Fruit fly (Drosophila melanogaster) whole organism, embryonic: ENCODE data around the gene CG42393.

Experiments
- Bdp1 ChIP-seq: fragments of 200-800 bp; sonication (Bioruptor generic); optimal IDR thresholded peaks from 3 replicates; lab custom pipeline; 2016; ENCODE audit warnings: missing biosample characterization, missing genetic modification characterization
- C15 ChIP-seq: fragments of 200-800 bp; sonication (Bioruptor generic); IDR thresholded peaks from 3 replicates; pipeline ENCODE4 v1.3.6; 2022; ENCODE audit warnings: missing biosample characterization, missing genetic modification characterization
- CG1024 ChIP-seq: fragments of 200-800 bp; sonication (Bioruptor generic); IDR thresholded peaks from 2 replicates; pipeline ENCODE4 v1.3.6; 2022; ENCODE audit warnings: missing biosample characterization, missing genetic modification characterization
- CG10267 ChIP-seq: fragments of 200-800 bp; sonication (Bioruptor generic); optimal IDR thresholded peaks from 2 replicates; lab custom pipeline; 2018; ENCODE audit warnings: missing biosample characterization, mild to moderate bottlenecking, missing genetic modification characterization, moderate library complexity
- CG10543 ChIP-seq: fragments of 200-800 bp; sonication (Bioruptor generic); optimal IDR thresholded peaks from 3 replicates; lab custom pipeline; 2017; ENCODE audit warnings: missing biosample characterization, mild to moderate bottlenecking, missing genetic modification characterization, moderate library complexity
- CG11085 ChIP-seq: fragments of 200-800 bp; sonication (Bioruptor generic); IDR thresholded peaks from 2 replicates; pipeline ENCODE4 v1.3.6; 2022; ENCODE audit warnings: missing biosample characterization, missing genetic modification characterization
- CG11247 ChIP-seq: fragments of 200-800 bp; sonication (Bioruptor generic); IDR thresholded peaks from 2 replicates; pipeline ENCODE4 v1.3.6; 2022; ENCODE audit warnings: missing biosample characterization, missing genetic modification characterization
- CG1233 ChIP-seq: fragments of 200-800 bp; sonication (Bioruptor generic); optimal IDR thresholded peaks from 4 replicates; lab custom pipeline; 2018; ENCODE audit warnings: missing biosample characterization, mild to moderate bottlenecking, missing genetic modification characterization
- CG12391 ChIP-seq: fragments of 200-800 bp; sonication (Bioruptor generic); optimal IDR thresholded peaks from 3 replicates; lab custom pipeline; 2018; ENCODE audit warnings: missing biosample characterization, mild to moderate bottlenecking, missing genetic modification characterization, moderate library complexity
- CG12942 ChIP-seq: fragments of 200-800 bp; sonication (Bioruptor generic); optimal IDR thresholded peaks from 3 replicates; lab custom pipeline; 2016; ENCODE audit warnings: missing biosample characterization, missing genetic modification characterization
- CG16779 ChIP-seq: fragments of 200-800 bp; sonication (Bioruptor generic); IDR thresholded peaks from 2 replicates; pipeline ENCODE4 v1.3.6; 2022; ENCODE audit warnings: missing biosample characterization, missing genetic modification characterization
- CG18011 ChIP-seq: fragments of 200-800 bp; sonication (Bioruptor generic); optimal IDR thresholded peaks from 2 replicates; lab custom pipeline; 2017; ENCODE audit warnings: missing biosample characterization, missing genetic modification characterization, mild to moderate bottlenecking, moderate library complexity, missing genotype
- CG2889 ChIP-seq: fragments of 200-800 bp; sonication (Bioruptor generic); IDR thresholded peaks from 3 replicates; pipeline ENCODE4 v1.3.6; 2022; ENCODE audit warnings: missing biosample characterization, missing genetic modification characterization
- CG3407 ChIP-seq: fragments of 200-800 bp; sonication (Bioruptor generic); optimal IDR thresholded peaks from 2 replicates; lab custom pipeline; 2018; ENCODE audit warnings: missing biosample characterization, mild to moderate bottlenecking, missing genetic modification characterization
- CG34224 ChIP-seq: fragments of 200-800 bp; sonication (Bioruptor generic); IDR thresholded peaks from 3 replicates; pipeline ENCODE4 v1.3.6; 2022; ENCODE audit warnings: missing biosample characterization, missing genetic modification characterization; ENCODE audit not compliant: partially characterized antibody
- CG34422 ChIP-seq: fragments of 200-800 bp; sonication (Bioruptor generic); IDR thresholded peaks from 3 replicates; pipeline ENCODE4 v1.3.6; 2022; ENCODE audit warnings: missing biosample characterization, missing genetic modification characterization
- CG4617 ChIP-seq: fragments of 200-800 bp; sonication (Bioruptor generic); optimal IDR thresholded peaks from 3 replicates; lab custom pipeline; 2016; ENCODE audit warnings: missing biosample characterization, missing genetic modification characterization, borderline replicate concordance
- CG4730 ChIP-seq: fragments of 200-800 bp; sonication (Bioruptor generic); IDR thresholded peaks from 2 replicates; pipeline ENCODE4 v1.3.6; 2022; ENCODE audit warnings: missing biosample characterization, missing genetic modification characterization
- CG5245 ChIP-seq: fragments of 200-800 bp; sonication (Bioruptor generic); optimal IDR thresholded peaks from 3 replicates; lab custom pipeline; 2016; ENCODE audit warnings: missing biosample characterization, missing genetic modification characterization
- CG6683 ChIP-seq: fragments of 200-800 bp; sonication (Bioruptor generic); optimal IDR thresholded peaks from 2 replicates; lab custom pipeline; 2017; ENCODE audit warnings: missing biosample characterization, mild to moderate bottlenecking, missing genetic modification characterization, missing genetic modification reagents
- CTCF ChIP-seq: fragments of 200-800 bp; sonication (Bioruptor generic); optimal IDR thresholded peaks from 2 replicates; lab custom pipeline; 2017; ENCODE audit warnings: missing biosample characterization, mild to moderate bottlenecking, missing genetic modification characterization, moderate library complexity
- CkIIα-i1 ChIP-seq: fragments of 200-800 bp; sonication (Bioruptor generic); IDR thresholded peaks from 2 replicates; pipeline ENCODE4 v1.3.6; 2022; ENCODE audit warnings: missing biosample characterization, missing genetic modification characterization
- CoRest ChIP-seq: fragments of 200-800 bp; sonication (Bioruptor generic); optimal IDR thresholded peaks from 3 replicates; lab custom pipeline; 2018; ENCODE audit warnings: missing biosample characterization, mild to moderate bottlenecking, missing genetic modification characterization, moderate library complexity
- CrebB ChIP-seq: fragments of 200-800 bp; sonication (Bioruptor generic); optimal IDR thresholded peaks from 3 replicates; lab custom pipeline; 2018; ENCODE audit warnings: missing biosample characterization, mild to moderate bottlenecking, missing genetic modification characterization
- Doc2 ChIP-seq: fragments of 200-800 bp; sonication (Bioruptor generic); IDR thresholded peaks from 2 replicates; pipeline ENCODE4 v1.3.6; 2022; ENCODE audit warnings: missing biosample characterization, missing genetic modification characterization
- Dp ChIP-seq: fragments of 200-800 bp; sonication (Bioruptor generic); optimal IDR thresholded peaks from 2 replicates; lab custom pipeline; 2018; ENCODE audit warnings: missing biosample characterization, mild to moderate bottlenecking, missing genetic modification characterization, moderate library complexity
- E2f1 ChIP-seq: fragments of 200-800 bp; sonication (Bioruptor generic); IDR thresholded peaks from 2 replicates; pipeline ENCODE4 v1.3.6; 2022; ENCODE audit warnings: missing biosample characterization, missing genetic modification characterization
- ERR ChIP-seq: fragments of 200-800 bp; sonication (Bioruptor generic); optimal IDR thresholded peaks from 2 replicates; lab custom pipeline; 2016; ENCODE audit warnings: missing biosample characterization, missing genetic modification characterization
- Eip74EF ChIP-seq, 2 experiments: fragments of 200-800 bp in 1 of 2; fragments of >200 bp in 1 of 2; sonication (Bioruptor generic) in 1 of 2; optimal IDR thresholded peaks; 2 replicates each; lab custom pipeline; 2017 to 2019; ENCODE audit warnings: missing biosample characterization in 2 of 2, missing genetic modification characterization in 2 of 2, mild to moderate bottlenecking in 1 of 2, moderate library complexity in 1 of 2
- H15 ChIP-seq: fragments of 200-800 bp; sonication (Bioruptor generic); IDR thresholded peaks from 3 replicates; pipeline ENCODE4 v1.3.6; 2022; ENCODE audit warnings: missing biosample characterization, missing genetic modification characterization
- HHEX ChIP-seq: fragments of 200-800 bp; sonication (Bioruptor generic); optimal IDR thresholded peaks from 3 replicates; lab custom pipeline; 2017; ENCODE audit warnings: missing biosample characterization, mild to moderate bottlenecking, missing genetic modification characterization, missing genetic modification reagents
- Mad ChIP-seq: fragments of 200-800 bp; sonication (Bioruptor generic); optimal IDR thresholded peaks from 2 replicates; lab custom pipeline; 2016; ENCODE audit warnings: missing biosample characterization, missing genetic modification characterization
- NfI ChIP-seq: fragments of 200-800 bp; sonication (Bioruptor generic); optimal IDR thresholded peaks from 3 replicates; lab custom pipeline; 2018; ENCODE audit warnings: missing biosample characterization, mild to moderate bottlenecking, missing genetic modification characterization, moderate library complexity
- Oli ChIP-seq: fragments of 200-800 bp; sonication (Bioruptor generic); optimal IDR thresholded peaks from 2 replicates; lab custom pipeline; 2018; ENCODE audit warnings: missing biosample characterization, mild to moderate bottlenecking, missing genetic modification characterization, moderate library complexity
- Sry-β ChIP-seq: fragments of 200-800 bp; sonication (Bioruptor generic); optimal IDR thresholded peaks from 2 replicates; lab custom pipeline; 2018; ENCODE audit warnings: missing biosample characterization, mild to moderate bottlenecking, missing genetic modification characterization, moderate library complexity
- Stat92E ChIP-seq, 3 experiments: fragments of >200 bp in 2 of 3; fragments of 200-800 bp in 1 of 3; sonication (Bioruptor generic) in 1 of 3; optimal IDR thresholded peaks; 2 replicates each; lab custom pipeline; 2017 to 2019; ENCODE audit warnings: missing biosample characterization in 3 of 3, missing genetic modification characterization in 3 of 3, mild to moderate bottlenecking in 1 of 3, moderate library complexity in 1 of 3
- Xrp1 ChIP-seq: fragments of 200-800 bp; sonication (Bioruptor generic); IDR thresholded peaks from 2 replicates; pipeline ENCODE4 v1.3.6; 2022; ENCODE audit warnings: missing biosample characterization, missing genetic modification characterization
- ap ChIP-seq: fragments of 200-800 bp; sonication (Bioruptor generic); IDR thresholded peaks from 2 replicates; pipeline ENCODE4 v1.3.6; 2022; ENCODE audit warnings: missing biosample characterization, missing genetic modification characterization
- corto ChIP-seq: fragments of 200-800 bp; sonication (Bioruptor generic); optimal IDR thresholded peaks from 2 replicates; lab custom pipeline; 2016; ENCODE audit warnings: missing biosample characterization, mild to moderate bottlenecking, missing genetic modification characterization, moderate library complexity
- disco-r ChIP-seq: fragments of 200-800 bp; sonication (Bioruptor generic); optimal IDR thresholded peaks from 2 replicates; lab custom pipeline; 2016; ENCODE audit warnings: missing biosample characterization, missing genetic modification characterization
- ewg ChIP-seq: fragments of 200-800 bp; sonication (Bioruptor generic); optimal IDR thresholded peaks from 3 replicates; lab custom pipeline; 2017; ENCODE audit warnings: mild to moderate bottlenecking, missing biosample characterization, missing genetic modification reagents, missing genetic modification characterization
- fru ChIP-seq: fragments of >200 bp; optimal IDR thresholded peaks from 2 replicates; lab custom pipeline; 2017
- gcm2 ChIP-seq: fragments of 200-800 bp; sonication (Bioruptor generic); optimal IDR thresholded peaks from 2 replicates; lab custom pipeline; 2016; ENCODE audit warnings: missing biosample characterization, missing genetic modification characterization
- insv ChIP-seq, 2 experiments: fragments of 200-800 bp; sonication (Bioruptor generic); optimal IDR thresholded peaks; 3 replicates each; lab custom pipeline; 2016 to 2018; ENCODE audit warnings: missing biosample characterization in 2 of 2, missing genetic modification characterization in 2 of 2
- lmd ChIP-seq: fragments of 200-800 bp; sonication (Bioruptor generic); IDR thresholded peaks from 2 replicates; pipeline ENCODE4 v1.3.6; 2022; ENCODE audit warnings: missing biosample characterization, missing genetic modification characterization
- nau ChIP-seq: fragments of 200-800 bp; sonication (Bioruptor generic); optimal IDR thresholded peaks from 3 replicates; lab custom pipeline; 2017; ENCODE audit warnings: missing biosample characterization, mild to moderate bottlenecking, missing genetic modification characterization, missing genetic modification reagents
- otp ChIP-seq: fragments of 200-800 bp; sonication (Bioruptor generic); IDR thresholded peaks from 3 replicates; pipeline ENCODE4, ENCODE4 v1.3.6; 2022; ENCODE audit warnings: missing biosample characterization, missing genetic modification characterization
- tna ChIP-seq: fragments of 200-800 bp; sonication (Bioruptor generic); IDR thresholded peaks from 2 replicates; pipeline ENCODE4 v1.3.6; 2022; ENCODE audit warnings: missing biosample characterization, missing genetic modification characterization; ENCODE audit not compliant: partially characterized antibody
- vfl ChIP-seq: fragments of 200-800 bp; sonication (Bioruptor generic); optimal IDR thresholded peaks from 2 replicates; lab custom pipeline; 2016; ENCODE audit warnings: missing biosample characterization, missing genetic modification characterization
- wor ChIP-seq: fragments of 200-800 bp; sonication (Bioruptor generic); IDR thresholded peaks from 2 replicates; pipeline ENCODE4 v1.3.6; 2022; ENCODE audit warnings: missing biosample characterization, missing genetic modification characterization

Gene CG42393

dm6 chr3L:18008747-18009383, 33.7 kb upstream of the CG42393 start (continued):
- TF ChIP-seq tna (GFP tag; lab: Robert Waterston, UW), result no peak
- no peak for TF ChIP-seq Doc2 (GFP tag; lab: Robert Waterston, UW)
- no peak for TF ChIP-seq Dp (GFP tag; lab: Kevin White, UChicago)
- TF ChIP-seq otp, result peak; percentile 85
- TF ChIP-seq CG12391 (tag; lab: Kevin White, UChicago), result peak; percentile 83
- 0 out of 3 replicates have a peak, but pooled peaks have one; percentile 22 for TF ChIP-seq CG2889 (GFP tag; lab: Robert Waterston, UW)
- TF ChIP-seq CG1024 (GFP tag; lab: Robert Waterston, UW), result 0 out of 2 replicates have a peak, but pooled peaks have one; percentile 32
- peak; percentile 83 for TF ChIP-seq CG10267 (tag; lab: Kevin White, UChicago)
- TF ChIP-seq vfl, result no peak
- TF ChIP-seq CG11085, result no peak
- no peak for TF ChIP-seq gcm2 (GFP tag; lab: Kevin White, UChicago)
- TF ChIP-seq Stat92E (GFP tag; optimal IDR thresholded peaks at IDR 0.05; lab: Kevin White, UChicago), result peak in 1 of 3 experiments; percentile 69
- TF ChIP-seq CG1233 (GFP tag; lab: Kevin White, UChicago), result peak; percentile 68
- peak; percentile 56; the same call in 1 of the 2 replicates for TF ChIP-seq lmd
- no peak for TF ChIP-seq CG18011 (GFP tag; lab: Kevin White, UChicago)
- TF ChIP-seq corto (GFP tag; lab: Kevin White, UChicago), result peak; percentile 54
- no peak for TF ChIP-seq CG11247 (GFP tag; lab: Robert Waterston, UW)
- peak; percentile 63; the same call in 2 of the 3 replicates for TF ChIP-seq H15 (GFP tag; lab: Robert Waterston, UW)
- no peak for TF ChIP-seq CkIIα-i1
- peak; percentile 27; the same call in 1 of the 2 replicates for TF ChIP-seq ap
- peak; percentile 92 for TF ChIP-seq Xrp1
- TF ChIP-seq CG34422 (GFP tag; lab: Robert Waterston, UW), result peak; percentile 53; the same call in 1 of the 3 replicates
- TF ChIP-seq nau (GFP tag; lab: Kevin White, UChicago), result peak; percentile 21
- TF ChIP-seq CTCF (GFP tag; lab: Kevin White, UChicago), result no peak
- peak; percentile 77 for TF ChIP-seq CG3407 (GFP tag; lab: Kevin White, UChicago)
- TF ChIP-seq CG6683 (GFP tag; lab: Kevin White, UChicago), result no peak
- TF ChIP-seq CG34224 (GFP tag; lab: Robert Waterston, UW), result no peak
- TF ChIP-seq ERR (GFP tag; lab: Kevin White, UChicago), result peak; percentile 62
- no peak for TF ChIP-seq fru (lab: Kevin White, UChicago)
- TF ChIP-seq NfI (GFP tag; lab: Kevin White, UChicago), result peak; percentile 49
- TF ChIP-seq Eip74EF (GFP tag; optimal IDR thresholded peaks at IDR 0.05; lab: Kevin White, UChicago), result peak in 1 of 2 experiments; percentile 32
- no peak for TF ChIP-seq wor
- TF ChIP-seq insv (GFP tag; optimal IDR thresholded peaks at IDR 0.05; lab: Kevin White, UChicago), result no peak
- TF ChIP-seq Mad (GFP tag; lab: Kevin White, UChicago), result peak; percentile 73
- 0 out of 2 replicates have a peak, but pooled peaks have one; percentile 33 for TF ChIP-seq CG4730
- peak; percentile 75 for TF ChIP-seq Oli (tag; lab: Kevin White, UChicago)
- TF ChIP-seq CG4617, result peak; percentile 33
- peak; percentile 22 for TF ChIP-seq HHEX
- TF ChIP-seq C15, result no peak
- peak; percentile 55 for TF ChIP-seq Bdp1 (GFP tag; lab: Kevin White, UChicago)
- TF ChIP-seq ewg (GFP tag; lab: Kevin White, UChicago), result peak; percentile 61
- peak; percentile 24 for TF ChIP-seq Sry-β (GFP tag; lab: Kevin White, UChicago)
- peak; percentile 87 for TF ChIP-seq CG5245
- TF ChIP-seq CG16779 (GFP tag; lab: Robert Waterston, UW), result no peak
- peak; percentile 60 for TF ChIP-seq disco-r (GFP tag; lab: Kevin White, UChicago)
- peak; percentile 73 for TF ChIP-seq E2f1
- peak; percentile 61 for TF ChIP-seq CG12942 (GFP tag; lab: Kevin White, UChicago)
- peak; percentile 53 for TF ChIP-seq CrebB (tag; lab: Kevin White, UChicago)
- TF ChIP-seq CoRest, result peak; percentile 68
- TF ChIP-seq CG10543, result no peak
